Worm (Caenorhabditis elegans): ENCODE data around the gene mog-2.

Gene mog-2

DNA sequence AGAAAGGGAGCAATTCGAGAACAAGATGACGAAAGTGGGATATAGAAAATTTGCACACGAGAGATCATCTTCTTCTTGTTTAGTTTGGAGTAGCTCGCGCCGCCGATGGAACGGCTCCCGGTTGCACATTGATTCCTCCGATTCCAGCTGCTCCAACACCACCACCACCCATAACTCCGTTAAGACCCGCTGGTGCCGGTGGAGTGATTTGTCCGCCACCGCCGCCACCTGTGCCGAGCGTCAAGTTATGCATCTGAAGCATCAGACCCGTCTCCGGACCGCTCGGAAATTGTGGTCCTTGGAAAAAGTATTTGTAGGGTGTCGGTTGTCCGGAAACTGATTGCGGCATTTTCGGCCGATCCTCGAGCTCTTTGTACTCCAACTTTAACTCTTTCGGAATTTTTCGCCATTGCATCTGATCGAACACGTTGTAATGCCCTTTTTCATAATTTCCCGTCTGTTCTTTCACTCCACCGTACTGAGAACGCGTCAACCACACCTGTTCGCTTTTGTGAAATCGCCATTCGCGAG lies 48.8 kb downstream of the mog-2 start:
- TF ChIP-seq php-3 (GFP tag; IDR thresholded peaks at IDR 0.05) = no peak
- peak; percentile 81 for TF ChIP-seq set-16 (GFP tag; IDR thresholded peaks at IDR 0.05)
- peak; percentile 70 for TF ChIP-seq aha-1 (tag)
- TF ChIP-seq D1046.2 (GFP tag; IDR thresholded peaks at IDR 0.05) = 0 out of 2 replicates have a peak, but pooled peaks have one; percentile 54
- TF ChIP-seq lin-29 (GFP tag; IDR thresholded peaks at IDR 0.05) = no peak
- TF ChIP-seq dmd-9 (GFP tag; IDR thresholded peaks at IDR 0.05) = 0 out of 2 replicates have a peak, but pooled peaks have one; percentile 61
- TF ChIP-seq F26F4.8 (GFP tag; conservative IDR thresholded peaks at IDR 0.05) = 0 out of 2 replicates have a peak, but pooled peaks have one; percentile 23
- TF ChIP-seq nhr-237 (tag; optimal IDR thresholded peaks at IDR 0.05) = no peak
- no peak for TF ChIP-seq madf-5 (GFP tag; IDR thresholded peaks at IDR 0.05)

- TF ChIP-seq D1046.2 (GFP tag; IDR thresholded peaks at IDR 0.05) (0 out of 2 replicates have a peak, but pooled peaks have one; percentile 29), ama-1 (optimal IDR thresholded peaks at IDR 0.05) (no peak), Y75B8A.6 (GFP tag; IDR thresholded peaks at IDR 0.05) (no peak)
Measured at ce11 chrII:4374885-4375284, 50.7 kb downstream of the mog-2 start.
